Fruit fly (Drosophila melanogaster): ENCODE data around the gene CG32071.

CG32071 gene

DNA sequence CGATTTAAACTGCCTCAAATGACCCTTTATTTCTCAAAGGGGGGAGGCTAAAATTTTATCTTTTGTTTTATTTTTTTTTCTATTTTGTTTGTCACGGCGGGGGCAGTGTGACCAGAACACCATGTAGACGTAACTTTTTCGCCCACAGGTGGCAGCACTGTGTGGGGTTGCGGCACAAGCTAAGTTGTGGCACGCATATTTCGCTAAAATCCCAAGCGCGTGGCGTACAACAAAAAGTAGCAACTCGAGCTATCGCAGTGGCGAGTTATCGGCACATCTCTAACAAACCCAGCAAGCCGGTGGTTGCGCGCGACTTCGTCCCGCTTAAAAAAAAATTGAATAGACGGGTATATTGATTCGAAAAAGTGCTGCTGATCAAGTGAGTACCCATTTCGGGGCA lies 19.4 kb upstream of the CG32071 start, which contains the start of the genes Ufd1 and NaPi-III (continued):
- no peak for TF ChIP-seq CG12071 (GFP tag; optimal IDR thresholded peaks at IDR 0.05)
- TF ChIP-seq CG2202 (tag; optimal IDR thresholded peaks at IDR 0.05): peak; percentile 4
- peak; percentile 44; the same call in 1 of the 2 replicates for TF ChIP-seq sisA (GFP tag; IDR thresholded peaks at IDR 0.05)
- TF ChIP-seq tio (GFP tag; optimal IDR thresholded peaks at IDR 0.05): no peak
- no peak for TF ChIP-seq fd96Cb (tag; optimal IDR thresholded peaks at IDR 0.05)
- TF ChIP-seq CG13296 (GFP tag; optimal IDR thresholded peaks at IDR 0.05): no peak
- peak; percentile 23 for TF ChIP-seq CG13424 (tag; optimal IDR thresholded peaks at IDR 0.05)
- TF ChIP-seq Tbp (GFP tag; optimal IDR thresholded peaks at IDR 0.05): no peak
- no peak for TF ChIP-seq CG31441 (GFP tag; IDR thresholded peaks at IDR 0.05)
- TF ChIP-seq CG7928 (GFP tag; optimal IDR thresholded peaks at IDR 0.05): peak; percentile 40
- no peak for TF ChIP-seq corto (GFP tag; optimal IDR thresholded peaks at IDR 0.05)
- TF ChIP-seq CG8089 (GFP tag; optimal IDR thresholded peaks at IDR 0.05): peak; percentile 50
- TF ChIP-seq twi (tag; optimal IDR thresholded peaks at IDR 0.05): no peak
- peak; percentile 92 for TF ChIP-seq CG4617 (GFP tag; optimal IDR thresholded peaks at IDR 0.05; ENCODE audit: borderline replicate concordance)
- TF ChIP-seq CG12391 (tag; optimal IDR thresholded peaks at IDR 0.05): peak; percentile 57
- no peak for TF ChIP-seq wek (GFP tag; optimal IDR thresholded peaks at IDR 0.05)
- no peak for TF ChIP-seq CG4707 (GFP tag; optimal IDR thresholded peaks at IDR 0.05)
- TF ChIP-seq CG11247 (GFP tag; IDR thresholded peaks at IDR 0.05): no peak
- TF ChIP-seq CG11093 (GFP tag; IDR thresholded peaks at IDR 0.05): no peak
- no peak for TF ChIP-seq trh (GFP tag; optimal IDR thresholded peaks at IDR 0.05)
- no peak for TF ChIP-seq ssp (GFP tag; IDR thresholded peaks at IDR 0.05)
- TF ChIP-seq CG3065 (GFP tag; optimal IDR thresholded peaks at IDR 0.05): no peak
- TF ChIP-seq CG3995 (GFP tag; optimal IDR thresholded peaks at IDR 0.05): peak; percentile 26
- no peak for TF ChIP-seq CG1647 (GFP tag; optimal IDR thresholded peaks at IDR 0.05)
- TF ChIP-seq Atf-2 (GFP tag; optimal IDR thresholded peaks at IDR 0.05): no peak
- TF ChIP-seq chif (GFP tag; optimal IDR thresholded peaks at IDR 0.05): peak in 1 of 2 experiments; percentile 35
- TF ChIP-seq Eip74EF (GFP tag; optimal IDR thresholded peaks at IDR 0.05): no peak
- TF ChIP-seq CG17802 (tag; optimal IDR thresholded peaks at IDR 0.05): no peak
- no peak for TF ChIP-seq mld (GFP tag; IDR thresholded peaks at IDR 0.05; ENCODE audit: partially characterized antibody)
- TF ChIP-seq nmo (GFP tag; optimal IDR thresholded peaks at IDR 0.05): peak; percentile 74
- TF ChIP-seq Gsc (GFP tag; IDR thresholded peaks at IDR 0.05): no peak
- TF ChIP-seq Sox102F (GFP tag; optimal IDR thresholded peaks at IDR 0.05): peak; percentile 16
- TF ChIP-seq CG16863 (GFP tag; optimal IDR thresholded peaks at IDR 0.05): peak; percentile 8
- TF ChIP-seq CG2116 (GFP tag; optimal IDR thresholded peaks at IDR 0.05): peak; percentile 91
- no peak for TF ChIP-seq usp (GFP tag; optimal IDR thresholded peaks at IDR 0.05)
- TF ChIP-seq lbe (GFP tag; optimal IDR thresholded peaks at IDR 0.05): no peak
- no peak for TF ChIP-seq CG8281 (tag; optimal IDR thresholded peaks at IDR 0.05)
- peak; percentile 47 for TF ChIP-seq CG9876 (GFP tag; optimal IDR thresholded peaks at IDR 0.05)
- no peak for TF ChIP-seq CG10147 (GFP tag; optimal IDR thresholded peaks at IDR 0.05)
- TF ChIP-seq B-H1 (GFP tag; IDR thresholded peaks at IDR 0.05): no peak
- no peak for TF ChIP-seq bigmax (GFP tag; optimal IDR thresholded peaks at IDR 0.05)
- no peak for TF ChIP-seq sima (GFP tag; optimal IDR thresholded peaks at IDR 0.05)
- TF ChIP-seq Sin3A (optimal IDR thresholded peaks at IDR 0.05): peak; percentile 79
- peak; percentile 77; the same call in 2 of the 3 replicates for TF ChIP-seq hb (GFP tag; IDR thresholded peaks at IDR 0.05; ENCODE audit: partially characterized antibody)
- no peak for TF ChIP-seq br (optimal IDR thresholded peaks at IDR 0.05)
- TF ChIP-seq sd (tag; optimal IDR thresholded peaks at IDR 0.05): peak; percentile 77
- TF ChIP-seq C15 (GFP tag; IDR thresholded peaks at IDR 0.05): no peak
- peak; percentile 78 for TF ChIP-seq Dref (GFP tag; IDR thresholded peaks at IDR 0.05)
- TF ChIP-seq CG10462 (GFP tag; optimal IDR thresholded peaks at IDR 0.05): no peak
- peak; percentile 94 for TF ChIP-seq CG1603 (tag; optimal IDR thresholded peaks at IDR 0.05)
- TF ChIP-seq CG31365 (tag; optimal IDR thresholded peaks at IDR 0.05): no peak
- no peak for TF ChIP-seq CG3281 (GFP tag; optimal IDR thresholded peaks at IDR 0.05)

All from whole organism, embryonic.